Fruit fly (Drosophila melanogaster) whole organism, pupa: ENCODE measurements around the gene Pmi.
A peak's percentile ranks its signal among the peaks of the same experiment; 100 is the strongest.

ENCODE experiments used
- CG10348 ChIP-seq: fragments of 200-800 bp; sonication (Bioruptor generic); IDR thresholded peaks from 2 replicates; pipeline ENCODE4 v1.3.6; 2022; ENCODE audit warnings: missing biosample characterization, missing genetic modification characterization
- CG12605 ChIP-seq: fragments of 200-800 bp; sonication (Bioruptor generic); IDR thresholded peaks from 2 replicates; pipeline ENCODE4 v1.3.6; 2022; ENCODE audit warnings: missing biosample characterization, missing genetic modification characterization
- CG13204 ChIP-seq: fragments of 200-800 bp; sonication (Bioruptor generic); optimal IDR thresholded peaks from 2 replicates; lab custom pipeline; 2018; ENCODE audit warnings: missing biosample characterization, mild to moderate bottlenecking, missing genetic modification characterization, moderate library complexity
- CG14655 ChIP-seq: fragments of 200-800 bp; sonication (Bioruptor generic); optimal IDR thresholded peaks from 3 replicates; lab custom pipeline; 2017; ENCODE audit warnings: mild to moderate bottlenecking, missing biosample characterization, missing genetic modification reagents, missing genetic modification characterization
- CG15710 ChIP-seq: fragments of 200-800 bp; sonication (Bioruptor generic); optimal IDR thresholded peaks from 2 replicates; lab custom pipeline; 2018; ENCODE audit warnings: missing biosample characterization, mild to moderate bottlenecking, missing genetic modification characterization, moderate library complexity
- CG17806 ChIP-seq: fragments of 200-800 bp; sonication (Bioruptor generic); optimal IDR thresholded peaks from 2 replicates; lab custom pipeline; 2018; ENCODE audit warnings: missing biosample characterization, mild to moderate bottlenecking, missing genetic modification characterization, moderate library complexity
- CG32121 ChIP-seq: fragments of 200-800 bp; sonication (Bioruptor generic); IDR thresholded peaks from 2 replicates; pipeline ENCODE4 v1.3.6; 2022; ENCODE audit warnings: missing biosample characterization, missing genetic modification characterization
- CG34367 ChIP-seq: fragments of 200-800 bp; sonication (Bioruptor generic); optimal IDR thresholded peaks from 2 replicates; lab custom pipeline; 2018; ENCODE audit warnings: missing biosample characterization, mild to moderate bottlenecking, missing genetic modification characterization
- CG4496 ChIP-seq: fragments of 200-800 bp; sonication (Bioruptor generic); IDR thresholded peaks from 3 replicates; pipeline ENCODE4 v1.3.6; 2022; ENCODE audit warnings: missing biosample characterization, missing genetic modification characterization
- CG8159 ChIP-seq: fragments of 200-800 bp; sonication (Bioruptor generic); optimal IDR thresholded peaks from 3 replicates; lab custom pipeline; 2018; ENCODE audit warnings: missing biosample characterization, mild to moderate bottlenecking, missing genetic modification characterization, moderate library complexity
- CG8301 ChIP-seq: fragments of 200-800 bp; sonication (Bioruptor generic); optimal IDR thresholded peaks from 2 replicates; lab custom pipeline; 2018; ENCODE audit warnings: missing biosample characterization, mild to moderate bottlenecking, missing genetic modification characterization
- CG9948 ChIP-seq: fragments of 200-800 bp; sonication (Bioruptor generic); optimal IDR thresholded peaks from 2 replicates; lab custom pipeline; 2018; ENCODE audit warnings: missing biosample characterization, mild to moderate bottlenecking, missing genetic modification characterization, moderate library complexity
- D1 ChIP-seq: fragments of 200-800 bp; sonication (Bioruptor generic); optimal IDR thresholded peaks from 2 replicates; lab custom pipeline; 2018; ENCODE audit warnings: missing biosample characterization, mild to moderate bottlenecking, missing genetic modification characterization, moderate library complexity
- EcR ChIP-seq: fragments of 200-800 bp; sonication (Bioruptor generic); optimal IDR thresholded peaks from 3 replicates; lab custom pipeline; 2019; ENCODE audit warnings: missing biosample characterization, missing genetic modification characterization, mild to moderate bottlenecking, moderate library complexity, missing genetic modification reagents
- Ets98B ChIP-seq: fragments of 200-800 bp; sonication (Bioruptor generic); IDR thresholded peaks from 2 replicates; pipeline ENCODE4 v1.3.6; 2022; ENCODE audit warnings: missing biosample characterization, missing genetic modification characterization
- Pif1A ChIP-seq: fragments of 200-800 bp; sonication (Bioruptor generic); optimal IDR thresholded peaks from 3 replicates; lab custom pipeline; 2016; ENCODE audit warnings: missing biosample characterization, missing genetic modification characterization
- Pif1B ChIP-seq: fragments of 200-800 bp; sonication (Bioruptor generic); optimal IDR thresholded peaks from 3 replicates; lab custom pipeline; 2016; ENCODE audit warnings: missing biosample characterization, missing genetic modification characterization
- Snoo ChIP-seq: fragments of 200-800 bp; sonication (Bioruptor generic); optimal IDR thresholded peaks from 3 replicates; lab custom pipeline; 2017; ENCODE audit warnings: missing biosample characterization, mild to moderate bottlenecking, missing genetic modification characterization, inconsistent platforms
- fd96Ca ChIP-seq: fragments of 200-800 bp; sonication (Bioruptor generic); IDR thresholded peaks from 3 replicates; pipeline ENCODE4 v1.3.6; 2022; ENCODE audit warnings: missing biosample characterization, missing genetic modification characterization
- gl ChIP-seq: fragments of 200-800 bp; sonication (Bioruptor generic); optimal IDR thresholded peaks from 2 replicates; lab custom pipeline; 2018; ENCODE audit warnings: missing biosample characterization, mild to moderate bottlenecking, missing genetic modification characterization
- rn ChIP-seq: fragments of 200-800 bp; sonication (Bioruptor generic); IDR thresholded peaks from 2 replicates; pipeline ENCODE4 v1.3.6; 2022; ENCODE audit warnings: missing biosample characterization, missing genetic modification characterization

Gene Pmi

DNA sequence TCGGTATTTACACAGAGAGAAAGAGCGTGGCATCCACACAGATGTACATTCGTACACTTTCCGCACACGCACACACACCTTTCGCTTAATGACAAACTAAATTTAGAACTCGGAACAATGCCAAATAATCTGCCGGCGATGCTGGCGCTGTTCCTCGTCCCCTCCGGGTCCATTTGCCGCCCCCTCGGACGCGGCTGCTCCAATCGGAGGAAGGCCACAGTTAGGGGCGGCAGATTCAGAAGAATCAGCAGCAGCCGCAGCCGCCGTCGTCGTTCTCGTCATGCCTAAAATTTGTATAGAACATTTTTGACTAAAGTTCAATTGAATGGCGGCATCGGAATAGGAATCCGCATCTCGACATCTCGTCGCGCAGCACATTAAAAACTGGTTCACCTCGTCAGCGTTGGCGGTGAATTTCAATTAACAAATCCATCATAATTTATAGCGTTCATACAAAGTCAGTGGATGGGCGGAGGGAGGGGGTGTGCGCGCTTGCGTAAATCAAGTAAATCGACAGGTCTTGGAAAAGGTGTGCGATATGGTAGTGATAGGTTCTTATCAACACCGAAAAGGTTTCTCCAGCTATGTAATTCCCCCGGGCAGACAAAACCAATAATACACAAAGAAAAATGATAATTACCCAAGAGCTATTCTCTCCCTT, 28.8 kb downstream of the Pmi start:
- TF ChIP-seq CG15710 (tag; lab: Kevin White, UChicago) (no peak), CG32121 (GFP tag; lab: Robert Waterston, UW) (peak; percentile 80)
- TF ChIP-seq, all 21 proteins: peak for 1

DNA sequence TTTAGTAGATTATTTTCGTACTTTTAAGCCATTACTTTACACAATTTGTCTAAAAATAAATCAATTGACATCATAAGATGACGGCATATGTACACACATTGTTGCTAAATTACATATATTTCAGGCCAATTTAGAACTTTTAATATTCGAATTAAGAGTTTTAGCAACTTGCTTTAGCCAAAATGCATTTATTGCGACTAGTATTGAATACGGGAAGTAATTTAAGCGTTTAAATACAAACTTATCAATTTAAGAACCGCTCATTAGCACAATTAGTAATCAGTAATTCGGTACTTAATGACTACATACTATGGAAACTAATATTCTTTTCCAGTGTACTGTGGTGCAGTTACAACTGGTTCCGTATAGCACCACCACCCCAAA, 29.3 kb downstream of the Pmi start:
- TF ChIP-seq rn, result no peak
- no peak for TF ChIP-seq CG4496 (GFP tag; lab: Robert Waterston, UW)
- TF ChIP-seq Pif1A (GFP tag; lab: Kevin White, UChicago), result no peak
- TF ChIP-seq CG12605 (GFP tag; lab: Robert Waterston, UW), result no peak
- no peak for TF ChIP-seq EcR
- no peak for TF ChIP-seq gl (tag; lab: Kevin White, UChicago)
- TF ChIP-seq Snoo (tag; lab: Kevin White, UChicago), result no peak
- TF ChIP-seq CG34367 (tag; lab: Kevin White, UChicago), result no peak
- TF ChIP-seq CG15710 (tag; lab: Kevin White, UChicago), result no peak
- no peak for TF ChIP-seq Ets98B
- no peak for TF ChIP-seq CG8301 (tag; lab: Kevin White, UChicago)
- TF ChIP-seq fd96Ca (GFP tag; lab: Robert Waterston, UW), result no peak
- no peak for TF ChIP-seq Pif1B (GFP tag; lab: Kevin White, UChicago)
- TF ChIP-seq CG10348, result no peak
- TF ChIP-seq CG8159 (tag; lab: Kevin White, UChicago), result no peak
- TF ChIP-seq CG32121 (GFP tag; lab: Robert Waterston, UW), result no peak
- TF ChIP-seq CG14655, result no peak
- no peak for TF ChIP-seq D1
- TF ChIP-seq CG17806 (tag; lab: Kevin White, UChicago), result no peak
- no peak for TF ChIP-seq CG9948

DNA sequence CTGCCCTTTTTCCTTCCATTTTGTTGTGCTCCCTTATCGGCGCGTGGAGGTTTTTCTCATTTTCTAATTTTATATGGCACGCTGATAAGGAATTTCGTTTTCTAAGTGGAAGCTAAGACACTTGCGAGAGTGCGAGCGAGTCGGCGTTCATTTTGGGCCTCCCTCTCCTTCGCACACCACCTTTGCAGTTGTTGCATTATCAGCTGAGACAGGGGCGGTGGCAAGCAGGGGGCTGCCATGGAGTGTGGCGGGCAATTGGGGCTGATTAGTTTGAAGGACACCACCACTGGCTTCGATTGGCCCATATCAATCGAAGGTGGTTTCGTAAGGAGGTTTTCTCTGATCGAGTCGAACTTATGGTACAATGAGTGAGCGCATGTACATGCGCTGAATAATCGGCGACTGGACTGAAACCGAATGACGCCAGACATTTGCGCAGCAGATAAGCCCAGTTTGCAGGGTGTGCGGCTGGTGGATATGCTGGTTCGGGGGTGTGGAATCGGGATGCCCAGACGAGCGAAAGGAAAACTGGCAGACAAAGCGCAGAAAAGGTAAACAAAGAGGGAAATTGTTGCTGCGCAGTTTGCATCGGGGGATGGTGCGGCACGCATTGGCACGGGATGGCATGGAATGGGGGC, 29.9 kb downstream of the Pmi start:
- no peak for TF ChIP-seq CG9948

DNA sequence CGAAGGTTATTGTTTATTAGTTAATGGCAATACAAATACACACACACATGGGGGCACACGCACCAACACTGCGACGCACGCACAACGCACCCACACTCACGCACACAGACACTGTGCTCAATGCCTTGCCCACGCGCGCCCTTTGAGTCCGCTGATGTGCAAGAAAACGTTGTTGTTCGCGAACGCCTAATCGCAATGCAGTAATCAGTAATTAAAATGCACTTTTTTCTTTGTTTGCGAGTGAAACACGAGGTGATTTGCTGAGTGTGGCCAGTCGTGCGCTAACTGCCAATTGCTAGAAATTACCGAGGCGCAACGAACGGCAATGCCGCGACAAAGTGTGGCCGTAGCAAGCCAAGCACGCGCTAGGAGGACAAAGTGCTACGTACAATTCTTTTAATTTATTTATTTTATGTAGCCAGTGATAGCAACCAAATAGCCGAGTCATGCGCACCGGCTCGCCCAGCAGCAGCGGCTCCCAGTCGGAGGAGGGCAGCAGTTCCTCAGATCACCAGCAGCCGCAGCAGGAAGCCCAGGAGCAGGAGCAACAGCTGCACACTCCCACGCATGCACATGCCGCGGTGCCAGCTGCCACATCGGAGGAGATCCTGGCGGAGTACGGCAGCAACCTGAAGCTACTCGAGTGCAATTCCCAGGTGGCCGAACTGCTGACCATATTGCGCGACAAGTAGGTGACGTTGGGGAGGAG, 30.9 kb downstream of the Pmi start, which contains the start of the genes S6k and kri:
TSS of gene S6k (minus strand) at position 299 of the 709 bp plus-strand sequence.
TSS of gene kri (plus strand) at position 341 of the 709 bp plus-strand sequence.
- TF ChIP-seq CG8301 (tag; lab: Kevin White, UChicago), result no peak
- no peak for TF ChIP-seq CG10348
- TF ChIP-seq EcR, result peak; percentile 56
- TF ChIP-seq CG4496 (GFP tag; lab: Robert Waterston, UW), result peak; percentile 43; the same call in 1 of the 3 replicates
- TF ChIP-seq CG34367 (tag; lab: Kevin White, UChicago), result no peak
- TF ChIP-seq Snoo (tag; lab: Kevin White, UChicago), result no peak
- TF ChIP-seq CG14655, result no peak
- no peak for TF ChIP-seq Pif1B (GFP tag; lab: Kevin White, UChicago)
- peak; percentile 14 for TF ChIP-seq CG8159 (tag; lab: Kevin White, UChicago)
- TF ChIP-seq CG13204, result no peak
- TF ChIP-seq gl (tag; lab: Kevin White, UChicago), result peak; percentile 40
- peak; percentile 1 for TF ChIP-seq CG15710 (tag; lab: Kevin White, UChicago)
- no peak; the same call in 2 of the 3 replicates for TF ChIP-seq fd96Ca (GFP tag; lab: Robert Waterston, UW)
- peak; percentile 14; the same call in 1 of the 2 replicates for TF ChIP-seq Ets98B
- TF ChIP-seq D1, result no peak
- TF ChIP-seq Pif1A (GFP tag; lab: Kevin White, UChicago), result no peak
- no peak for TF ChIP-seq CG17806 (tag; lab: Kevin White, UChicago)
- TF ChIP-seq CG32121 (GFP tag; lab: Robert Waterston, UW), result no peak
- TF ChIP-seq rn, result no peak
- TF ChIP-seq CG12605 (GFP tag; lab: Robert Waterston, UW), result no peak
- TF ChIP-seq CG9948, result no peak

DNA sequence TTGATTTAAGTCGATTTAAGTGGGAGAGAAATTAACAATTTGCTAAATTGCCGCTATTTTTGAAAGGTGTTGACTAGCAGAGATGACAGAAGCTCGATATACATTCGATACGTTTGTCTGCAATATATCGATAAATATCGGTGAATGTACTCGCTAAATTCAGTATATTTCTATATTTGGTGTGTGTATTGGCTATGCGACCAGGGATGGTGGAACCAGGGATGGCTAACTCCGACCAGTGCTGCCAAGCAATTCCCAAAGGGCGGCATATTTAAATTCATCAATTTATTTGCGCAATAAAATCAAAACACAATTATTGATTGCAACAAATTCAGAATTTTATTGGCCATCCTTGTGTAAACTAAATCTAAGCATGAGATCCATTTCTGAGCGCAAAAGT, 33.2 kb downstream of the Pmi start, which contains the start of gene mad2:
TSS of gene mad2 (minus strand) at position 78 of the 400 bp plus-strand sequence.
- TF ChIP-seq Pif1B (GFP tag; lab: Kevin White, UChicago), result no peak
- peak; percentile 18 for TF ChIP-seq D1
- TF ChIP-seq, all 21 proteins: peak for 1

DNA sequence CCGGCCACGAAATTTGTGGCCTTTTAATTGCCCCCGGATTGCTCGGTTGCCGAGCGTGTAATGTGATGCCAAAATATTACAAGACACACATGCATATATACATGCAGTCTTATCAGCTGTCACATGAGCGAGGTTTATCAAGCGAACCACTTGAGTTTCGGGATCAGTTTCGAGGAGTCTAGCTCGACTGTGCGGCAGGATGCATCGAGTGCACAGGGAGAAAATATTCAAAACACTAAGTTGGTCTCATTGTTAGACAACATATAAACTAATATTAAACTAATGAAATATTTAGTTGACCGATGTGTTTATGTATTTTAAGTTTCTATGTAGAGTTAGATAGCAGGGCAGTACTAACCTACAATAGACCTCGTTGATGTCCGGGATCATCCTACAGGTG, 37.3 kb downstream of the Pmi start:
- TF ChIP-seq fd96Ca (GFP tag; lab: Robert Waterston, UW) (no peak), CG9948 (no peak), Pif1A (GFP tag; lab: Kevin White, UChicago) (no peak), CG8301 (tag; lab: Kevin White, UChicago) (no peak), gl (tag; lab: Kevin White, UChicago) (no peak), CG14655 (no peak), D1 (no peak), CG32121 (GFP tag; lab: Robert Waterston, UW) (no peak), Snoo (tag; lab: Kevin White, UChicago) (no peak), CG13204 (no peak), CG12605 (GFP tag; lab: Robert Waterston, UW) (no peak), CG34367 (tag; lab: Kevin White, UChicago) (no peak), CG17806 (tag; lab: Kevin White, UChicago) (no peak), EcR (no peak), rn (no peak), CG8159 (tag; lab: Kevin White, UChicago) (no peak), CG10348 (no peak), CG15710 (tag; lab: Kevin White, UChicago) (no peak), Pif1B (GFP tag; lab: Kevin White, UChicago) (no peak)
